Worm (Caenorhabditis elegans): Measurements from ENCODE around the gene srh-139.

The srh-139 gene

ce11 chrV:16470916-16471315 is 12.9 kb upstream of the srh-139 start, which contains the start of gene srh-138:
srh-138 (minus strand) TSS chrV:16471016.
- TF ChIP-seq swsn-7 (tag; optimal IDR thresholded peaks at IDR 0.05) (no peak), pax-3 (tag; optimal IDR thresholded peaks at IDR 0.05) (no peak), ets-5 (GFP tag; IDR thresholded peaks at IDR 0.05) (no peak), ceh-88 (GFP tag; IDR thresholded peaks at IDR 0.05) (no peak), hlh-17 (GFP tag; optimal IDR thresholded peaks at IDR 0.05; ENCODE audit: borderline replicate concordance) (no peak), dpl-1 (GFP tag; optimal IDR thresholded peaks at IDR 0.05) (no peak), elt-3 (tag; optimal IDR thresholded peaks at IDR 0.05) (no peak), sup-37 (GFP tag; optimal IDR thresholded peaks at IDR 0.05) (no peak), tlp-1 (tag; optimal IDR thresholded peaks at IDR 0.05) (no peak), rnt-1 (tag; optimal IDR thresholded peaks at IDR 0.05) (no peak), snu-23 (GFP tag; optimal IDR thresholded peaks at IDR 0.05) (no peak), aha-1 (tag; optimal IDR thresholded peaks at IDR 0.05) (no peak), fkh-4 (tag; optimal IDR thresholded peaks at IDR 0.05; ENCODE audit: borderline replicate concordance) (no peak), fos-1 (tag; optimal IDR thresholded peaks at IDR 0.05) (no peak), mdl-1 (tag; optimal IDR thresholded peaks at IDR 0.05) (no peak), lsy-2 (tag; optimal IDR thresholded peaks at IDR 0.05) (no peak), nhr-76 (tag; optimal IDR thresholded peaks at IDR 0.05) (no peak), zip-4 (GFP tag; optimal IDR thresholded peaks at IDR 0.05) (no peak), C34B4.2 (tag; optimal IDR thresholded peaks at IDR 0.05) (no peak), alr-1 (tag; optimal IDR thresholded peaks at IDR 0.05; ENCODE audit: borderline replicate concordance) (no peak)

- no peak for TF ChIP-seq F16B12.6 (tag; optimal IDR thresholded peaks at IDR 0.05)
- no peak for TF ChIP-seq efl-1 (optimal IDR thresholded peaks at IDR 0.05)
- TF ChIP-seq efl-1 (GFP tag; optimal IDR thresholded peaks at IDR 0.05 in 1 of 2): no peak
- TF ChIP-seq sup-37 (GFP tag; optimal IDR thresholded peaks at IDR 0.05): no peak
- no peak for TF ChIP-seq hlh-17 (GFP tag; optimal IDR thresholded peaks at IDR 0.05; ENCODE audit: borderline replicate concordance)
- TF ChIP-seq aly-2 (tag; optimal IDR thresholded peaks at IDR 0.05): no peak
- no peak for TF ChIP-seq egl-13 (tag; optimal IDR thresholded peaks at IDR 0.05)
- no peak for TF ChIP-seq unc-30 (tag; optimal IDR thresholded peaks at IDR 0.05)
- TF ChIP-seq unc-62 (GFP tag; optimal IDR thresholded peaks at IDR 0.05): no peak
- TF ChIP-seq nhr-12 (tag; optimal IDR thresholded peaks at IDR 0.05): no peak
- no peak for TF ChIP-seq alr-1 (tag; optimal IDR thresholded peaks at IDR 0.05; ENCODE audit: borderline replicate concordance)
- no peak for TF ChIP-seq zip-4 (GFP tag; optimal IDR thresholded peaks at IDR 0.05)
Observed at ce11 chrV:16471995-16472563, 11.7 kb upstream of the srh-139 start, which contains the start of gene srw-35. srw-35 (plus strand) TSS chrV:16472513.

- TF ChIP-seq nhr-11 (tag; optimal IDR thresholded peaks at IDR 0.05) (no peak), xbp-1 (tag; optimal IDR thresholded peaks at IDR 0.05) (no peak), lin-14 (GFP tag; optimal IDR thresholded peaks at IDR 0.05) (no peak), ama-1 (optimal IDR thresholded peaks at IDR 0.05) (no peak), efl-1 (optimal IDR thresholded peaks at IDR 0.05) (no peak), efl-1 (GFP tag; optimal IDR thresholded peaks at IDR 0.05 in 1 of 2) (peak in 1 of 2 experiments; percentile 16)
Observed at ce11 chrV:16479275-16479674, 4.5 kb upstream of the srh-139 start, which contains the start of gene T08G3.11. T08G3.11 (minus strand) TSS chrV:16479375.

ce11 chrV:16480919-16481630 is 2.7 kb upstream of the srh-139 start, which contains the start of the genes F57E7.4 and spig-6:
F57E7.4 (minus strand) TSS chrV:16481019.
spig-6 (plus strand) TSS chrV:16481580.
- TF ChIP-seq unc-98 (GFP tag; IDR thresholded peaks at IDR 0.05) (no peak), mdl-1 (tag; optimal IDR thresholded peaks at IDR 0.05) (no peak), ztf-11 (tag; optimal IDR thresholded peaks at IDR 0.05) (no peak), fkh-10 (GFP tag; optimal IDR thresholded peaks at IDR 0.05) (no peak), pqm-1 (tag; optimal IDR thresholded peaks at IDR 0.05) (no peak), fkh-4 (tag; optimal IDR thresholded peaks at IDR 0.05; ENCODE audit: borderline replicate concordance) (no peak), hpl-2 (GFP tag; optimal IDR thresholded peaks at IDR 0.05) (no peak), swsn-7 (tag; optimal IDR thresholded peaks at IDR 0.05) (no peak), nhr-71 (tag; optimal IDR thresholded peaks at IDR 0.05) (no peak), alr-1 (tag; optimal IDR thresholded peaks at IDR 0.05; ENCODE audit: borderline replicate concordance) (no peak), dpl-1 (GFP tag; optimal IDR thresholded peaks at IDR 0.05) (no peak)

All from whole organism, L1 larva.